Fruit fly (Drosophila melanogaster) whole organism, prepupa: ENCODE measurements around the gene CG34298.

ENCODE experiments used
- Blimp-1 ChIP-seq: fragments of 200-800 bp; sonication (Bioruptor generic); optimal IDR thresholded peaks from 3 replicates; lab custom pipeline; 2017; ENCODE audit warnings: missing biosample characterization, missing genetic modification characterization, mild to moderate bottlenecking, moderate library complexity, missing genetic modification reagents
- CG10631 ChIP-seq: fragments of 200-800 bp; sonication (Bioruptor generic); optimal IDR thresholded peaks from 2 replicates; lab custom pipeline; 2016; ENCODE audit warnings: missing biosample characterization, missing genetic modification characterization
- CG10669 ChIP-seq: fragments of 200-800 bp; sonication (Bioruptor generic); optimal IDR thresholded peaks from 3 replicates; lab custom pipeline; 2018; ENCODE audit warnings: missing biosample characterization, mild to moderate bottlenecking, missing genetic modification characterization, moderate library complexity
- CG11762 ChIP-seq: fragments of 200-800 bp; sonication (Bioruptor generic); optimal IDR thresholded peaks from 3 replicates; lab custom pipeline; 2016; ENCODE audit warnings: missing biosample characterization, missing genetic modification characterization; ENCODE audit not compliant: insufficient read depth
- CG15336 ChIP-seq: fragments of 200-800 bp; sonication (Bioruptor generic); IDR thresholded peaks from 2 replicates; pipeline ENCODE4 v1.3.6; 2022; ENCODE audit warnings: missing biosample characterization, missing genetic modification characterization
- CG1621 ChIP-seq: fragments of 200-800 bp; sonication (Bioruptor generic); optimal IDR thresholded peaks from 3 replicates; lab custom pipeline; 2018; ENCODE audit warnings: missing biosample characterization, mild to moderate bottlenecking, missing genetic modification characterization
- CG16779 ChIP-seq: fragments of 200-800 bp; sonication (Bioruptor generic); optimal IDR thresholded peaks from 3 replicates; lab custom pipeline; 2017; ENCODE audit warnings: missing biosample characterization, mild to moderate bottlenecking, missing genetic modification characterization
- CG3032 ChIP-seq: fragments of 200-800 bp; optimal IDR thresholded peaks from 2 replicates; lab custom pipeline; 2019; ENCODE audit warnings: missing biosample characterization, mild to moderate bottlenecking, missing genetic modification characterization, moderate library complexity
- CG32006 ChIP-seq: fragments of 200-800 bp; sonication (Bioruptor generic); optimal IDR thresholded peaks from 3 replicates; lab custom pipeline; 2017; ENCODE audit warnings: missing biosample characterization, mild to moderate bottlenecking, missing genetic modification characterization
- CG34406 ChIP-seq: fragments of 200-800 bp; sonication (Bioruptor generic); optimal IDR thresholded peaks from 3 replicates; lab custom pipeline; 2016; ENCODE audit warnings: missing biosample characterization, missing genetic modification characterization
- CG3919 ChIP-seq: fragments of 200-800 bp; sonication (Bioruptor generic); optimal IDR thresholded peaks from 3 replicates; lab custom pipeline; 2016; ENCODE audit warnings: missing biosample characterization, missing genetic modification characterization
- CG4318 ChIP-seq: fragments of 200-800 bp; sonication (Bioruptor generic); optimal IDR thresholded peaks from 3 replicates; lab custom pipeline; 2017; ENCODE audit warnings: missing biosample characterization, mild to moderate bottlenecking, missing genetic modification characterization
- CG6163 ChIP-seq: fragments of 200-800 bp; sonication (Bioruptor generic); IDR thresholded peaks from 3 replicates; pipeline ENCODE4 v1.3.6; 2022; ENCODE audit warnings: missing biosample characterization, missing genetic modification characterization
- CG6808 ChIP-seq: fragments of 200-800 bp; sonication (Bioruptor generic); optimal IDR thresholded peaks from 3 replicates; lab custom pipeline; 2017; ENCODE audit warnings: missing biosample characterization, missing genetic modification characterization, mild to moderate bottlenecking, moderate library complexity, missing genetic modification reagents
- CG6854 ChIP-seq: fragments of 200-800 bp; sonication (Bioruptor generic); optimal IDR thresholded peaks from 2 replicates; lab custom pipeline; 2017; ENCODE audit warnings: missing biosample characterization, mild to moderate bottlenecking, missing genetic modification characterization
- CG8119 ChIP-seq: fragments of 200-800 bp; sonication (Bioruptor generic); IDR thresholded peaks from 3 replicates; pipeline ENCODE4 v1.3.6; 2022; ENCODE audit warnings: missing biosample characterization, missing genetic modification characterization
- CG8319 ChIP-seq: fragments of 200-800 bp; sonication (Bioruptor generic); optimal IDR thresholded peaks from 3 replicates; lab custom pipeline; 2016; ENCODE audit warnings: missing biosample characterization, missing genetic modification characterization
- CG8632 ChIP-seq: fragments of 200-800 bp; sonication (Bioruptor generic); optimal IDR thresholded peaks from 3 replicates; lab custom pipeline; 2016; ENCODE audit warnings: missing biosample characterization, missing genetic modification characterization
- CG9139 ChIP-seq: fragments of 200-800 bp; sonication (Bioruptor generic); optimal IDR thresholded peaks from 3 replicates; lab custom pipeline; 2017; ENCODE audit warnings: missing biosample characterization, mild to moderate bottlenecking, missing genetic modification characterization
- Eip75B ChIP-seq: fragments of 200-800 bp; sonication (Bioruptor generic); optimal IDR thresholded peaks from 3 replicates; lab custom pipeline; 2016; ENCODE audit warnings: missing biosample characterization, missing genetic modification characterization
- Eip78C ChIP-seq: fragments of 200-800 bp; sonication (Bioruptor generic); peaks from one replicate; lab custom pipeline; 2016; ENCODE audit warnings: missing biosample characterization, missing genetic modification characterization
- Eip93F ChIP-seq: fragments of 200-800 bp; sonication (Bioruptor generic); optimal IDR thresholded peaks from 2 replicates; lab custom pipeline; 2016; ENCODE audit warnings: missing biosample characterization, mild to moderate bottlenecking, missing genetic modification characterization
- Ets21C ChIP-seq: fragments of 200-800 bp; sonication (Bioruptor generic); optimal IDR thresholded peaks from 3 replicates; lab custom pipeline; 2016; ENCODE audit warnings: missing biosample characterization, missing genetic modification characterization
- Gug ChIP-seq: fragments of 200-800 bp; sonication (Bioruptor generic); IDR thresholded peaks from 2 replicates; pipeline ENCODE4 v1.3.6; 2022; ENCODE audit warnings: missing biosample characterization, missing genetic modification characterization
- Hr39 ChIP-seq: fragments of 200-800 bp; sonication (Bioruptor generic); optimal IDR thresholded peaks from 2 replicates; lab custom pipeline; 2016; ENCODE audit warnings: missing biosample characterization, missing genetic modification characterization
- Lpt ChIP-seq: fragments of 200-800 bp; sonication (Bioruptor generic); optimal IDR thresholded peaks from 3 replicates; lab custom pipeline; 2016; ENCODE audit warnings: missing biosample characterization, missing genetic modification characterization
- Met ChIP-seq: fragments of 200-800 bp; sonication (Bioruptor generic); optimal IDR thresholded peaks from 3 replicates; lab custom pipeline; 2016; ENCODE audit warnings: missing biosample characterization, missing genetic modification characterization
- OdsH ChIP-seq: fragments of 200-800 bp; sonication (Bioruptor generic); optimal IDR thresholded peaks from 3 replicates; lab custom pipeline; 2016; ENCODE audit warnings: missing biosample characterization, missing genetic modification characterization
- Smox ChIP-seq: fragments of 200-800 bp; sonication (Bioruptor generic); optimal IDR thresholded peaks from 3 replicates; lab custom pipeline; 2016; ENCODE audit warnings: missing biosample characterization, missing genetic modification characterization
- Sox102F ChIP-seq: fragments of 200-800 bp; sonication (Bioruptor generic); optimal IDR thresholded peaks from 2 replicates; lab custom pipeline; 2016; ENCODE audit warnings: missing biosample characterization, mild to moderate bottlenecking, missing genetic modification characterization
- Sox14 ChIP-seq: fragments of 200-800 bp; sonication (Bioruptor generic); optimal IDR thresholded peaks from 3 replicates; lab custom pipeline; 2016; ENCODE audit warnings: missing biosample characterization, missing genetic modification characterization
- Sox15 ChIP-seq: fragments of 200-800 bp; sonication (Bioruptor generic); optimal IDR thresholded peaks from 3 replicates; lab custom pipeline; 2016; ENCODE audit warnings: missing biosample characterization, missing genetic modification characterization
- achi ChIP-seq: fragments of 200-800 bp; sonication (Bioruptor generic); optimal IDR thresholded peaks from 3 replicates; lab custom pipeline; 2016; ENCODE audit warnings: missing biosample characterization, missing genetic modification characterization
- dsx ChIP-seq: fragments of 200-800 bp; optimal IDR thresholded peaks from 3 replicates; lab custom pipeline; 2019; ENCODE audit warnings: missing biosample characterization, mild to moderate bottlenecking, missing genetic modification characterization, moderate library complexity; ENCODE audit not compliant: poor library complexity, severe bottlenecking
- eg ChIP-seq: fragments of 200-800 bp; sonication (Bioruptor generic); IDR thresholded peaks from 3 replicates; pipeline ENCODE4 v1.3.6; 2022; ENCODE audit warnings: missing biosample characterization, missing genetic modification characterization
- esn ChIP-seq: fragments of 200-800 bp; sonication (Bioruptor generic); optimal IDR thresholded peaks from 2 replicates; lab custom pipeline; 2016; ENCODE audit warnings: missing biosample characterization, mild to moderate bottlenecking, missing genetic modification characterization, moderate library complexity
- fd59A ChIP-seq: fragments of 200-800 bp; sonication (Bioruptor generic); optimal IDR thresholded peaks from 2 replicates; lab custom pipeline; 2017; ENCODE audit warnings: missing biosample characterization, mild to moderate bottlenecking, missing genetic modification characterization, missing genetic modification reagents
- fkh ChIP-seq: fragments of 200-800 bp; sonication (Bioruptor generic); optimal IDR thresholded peaks from 3 replicates; lab custom pipeline; 2017; ENCODE audit warnings: missing biosample characterization, mild to moderate bottlenecking, missing genetic modification characterization, moderate library complexity
- lz ChIP-seq: fragments of 200-800 bp; sonication (Bioruptor generic); optimal IDR thresholded peaks from 3 replicates; lab custom pipeline; 2016; ENCODE audit warnings: missing biosample characterization, missing genetic modification characterization
- net ChIP-seq: fragments of 200-800 bp; sonication (Bioruptor generic); optimal IDR thresholded peaks from 3 replicates; lab custom pipeline; 2016; ENCODE audit warnings: missing biosample characterization, missing genetic modification characterization
- pdm3 ChIP-seq: fragments of 200-800 bp; sonication (Bioruptor generic); optimal IDR thresholded peaks from 3 replicates; lab custom pipeline; 2016; ENCODE audit warnings: missing biosample characterization, missing genetic modification characterization
- salr ChIP-seq, 2 experiments: fragments of 200-800 bp; sonication (Bioruptor generic); optimal IDR thresholded peaks; 3 replicates each; lab custom pipeline; 2016 to 2018; ENCODE audit warnings: missing biosample characterization in 2 of 2, missing genetic modification characterization in 2 of 2, mild to moderate bottlenecking in 1 of 2
- ss ChIP-seq, 2 experiments: fragments of 200-800 bp; sonication (Bioruptor generic); optimal IDR thresholded peaks; 2 replicates in 1 of 2; 3 replicates in 1 of 2; lab custom pipeline; 2017 to 2018; ENCODE audit warnings: mild to moderate bottlenecking in 2 of 2, missing biosample characterization in 2 of 2, missing genetic modification characterization in 2 of 2, moderate library complexity in 1 of 2
- svp ChIP-seq: fragments of 200-800 bp; sonication (Bioruptor generic); peaks from one replicate; lab custom pipeline; 2016; ENCODE audit warnings: missing biosample characterization, missing genetic modification characterization
- topi ChIP-seq: fragments of 200-800 bp; sonication (Bioruptor generic); optimal IDR thresholded peaks from 3 replicates; lab custom pipeline; 2016; ENCODE audit warnings: missing biosample characterization, missing genetic modification characterization

CG34298 gene

DNA sequence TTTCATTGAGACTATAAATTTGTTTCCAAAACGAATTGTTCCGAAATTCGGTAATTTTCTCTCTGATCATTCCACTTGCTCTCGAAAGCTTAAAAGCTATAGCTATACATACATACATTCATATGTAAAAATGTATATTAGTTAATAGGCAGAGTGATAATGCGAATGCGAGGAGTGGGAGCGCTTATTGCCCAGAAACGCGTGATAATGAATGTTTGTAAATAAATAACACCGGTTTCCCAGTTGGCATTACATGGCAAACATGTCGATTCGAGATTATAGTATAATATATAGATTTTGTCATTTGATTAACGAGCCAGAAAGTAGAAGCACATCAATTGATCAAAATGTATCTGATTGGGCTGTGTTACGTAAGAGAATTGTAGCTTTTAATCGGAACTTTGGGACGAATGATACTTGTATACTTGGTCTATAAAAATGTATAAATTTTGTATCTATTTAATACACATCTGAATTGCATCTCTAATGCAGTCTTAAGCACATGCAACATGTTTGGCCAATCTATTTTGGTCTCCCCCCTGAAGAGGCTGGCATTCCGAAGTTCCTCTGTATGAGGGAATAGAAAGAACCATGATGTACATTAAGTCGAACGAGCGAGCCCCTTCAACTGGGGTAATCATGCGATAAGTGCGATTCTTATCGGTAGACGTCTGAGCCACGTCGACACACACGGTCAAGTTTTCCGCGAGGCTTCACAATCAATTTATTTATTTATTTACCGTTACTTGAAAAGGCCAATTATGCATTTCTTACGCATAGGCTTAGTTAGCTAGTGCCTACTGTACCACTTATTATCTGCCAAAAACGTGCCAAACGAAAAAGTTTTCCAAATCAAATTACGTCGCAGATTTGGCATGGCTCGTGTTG is 13.3 kb downstream of the CG34298 start (continued):
- no peak for TF ChIP-seq CG6808 (GFP tag; lab: Kevin White, UChicago)
- TF ChIP-seq lz (GFP tag; lab: Kevin White, UChicago), result no peak
- peak; percentile 53 for TF ChIP-seq CG32006
- peak; percentile 27 for TF ChIP-seq Sox14 (GFP tag; lab: Kevin White, UChicago)
- peak; percentile 25 for TF ChIP-seq OdsH (GFP tag; lab: Kevin White, UChicago)
- no peak for TF ChIP-seq CG6854 (GFP tag; lab: Kevin White, UChicago)
- TF ChIP-seq CG16779, result no peak
- no peak for TF ChIP-seq Lpt (GFP tag; lab: Kevin White, UChicago)
- TF ChIP-seq CG8119 (GFP tag; lab: Robert Waterston, UW), result peak; percentile 46; the same call in 1 of the 3 replicates
- no peak for TF ChIP-seq Eip75B
- TF ChIP-seq CG4318 (GFP tag; lab: Kevin White, UChicago), result no peak
- TF ChIP-seq salr (GFP tag; optimal IDR thresholded peaks at IDR 0.05; lab: Kevin White, UChicago), result peak in 1 of 2 experiments; percentile 13
- TF ChIP-seq CG15336 (GFP tag; lab: Robert Waterston, UW), result peak; percentile 64
- peak; percentile 32 for TF ChIP-seq achi (GFP tag; lab: Kevin White, UChicago)
- no peak for TF ChIP-seq Blimp-1
- peak; percentile 62 for TF ChIP-seq eg (GFP tag; lab: Robert Waterston, UW)
- TF ChIP-seq fkh, result peak; percentile 70
- no peak for TF ChIP-seq CG1621 (tag; lab: Kevin White, UChicago)
- TF ChIP-seq CG8632, result no peak
- no peak for TF ChIP-seq CG11762 (GFP tag; lab: Kevin White, UChicago)
- no peak for TF ChIP-seq CG10669 (GFP tag; lab: Kevin White, UChicago)
- TF ChIP-seq, all 60 proteins: peak for 17

DNA sequence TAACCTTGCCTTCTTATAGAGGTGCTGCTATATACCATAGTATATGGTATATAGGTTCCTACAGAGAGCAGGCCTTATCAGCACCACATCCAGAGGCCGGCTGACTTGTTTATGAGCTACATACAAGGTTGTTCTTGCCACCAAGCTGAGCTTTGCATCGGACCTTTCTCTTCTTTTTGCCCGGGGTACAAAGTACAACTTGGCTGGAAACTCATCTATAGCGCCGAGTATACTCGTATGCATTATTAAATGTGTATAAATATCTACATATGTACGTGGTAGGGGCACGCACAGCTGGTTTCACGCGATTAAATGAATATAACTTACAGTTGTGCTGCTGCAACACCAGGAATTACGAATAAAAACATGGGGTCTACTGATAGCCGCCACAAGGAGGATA is 14.3 kb downstream of the CG34298 start:
- TF ChIP-seq CG9139 (peak; percentile 93), svp (GFP tag; lab: Kevin White, UChicago) (peak; percentile 77), CG8119 (GFP tag; lab: Robert Waterston, UW) (peak; percentile 47; the same call in 2 of the 3 replicates), Ets21C (GFP tag; lab: Kevin White, UChicago) (no peak), CG34406 (GFP tag; lab: Kevin White, UChicago) (no peak), CG16779 (peak; percentile 75), CG1621 (tag; lab: Kevin White, UChicago) (peak; percentile 49), Eip93F (GFP tag; lab: Kevin White, UChicago) (peak; percentile 2), net (GFP tag; lab: Kevin White, UChicago) (peak; percentile 50), Lpt (GFP tag; lab: Kevin White, UChicago) (peak; percentile 16), CG8632 (no peak), CG6163 (no peak; the same call in 2 of the 3 replicates), CG32006 (no peak), CG6808 (GFP tag; lab: Kevin White, UChicago) (peak; percentile 88), esn (no peak), eg (GFP tag; lab: Robert Waterston, UW) (no peak), Eip78C (GFP tag; lab: Kevin White, UChicago) (peak; percentile 71), CG4318 (GFP tag; lab: Kevin White, UChicago) (no peak), CG10669 (GFP tag; lab: Kevin White, UChicago) (peak; percentile 67), Met (GFP tag; lab: Kevin White, UChicago) (peak; percentile 7), Sox14 (GFP tag; lab: Kevin White, UChicago) (peak; percentile 6), Hr39 (GFP tag; lab: Kevin White, UChicago) (no peak), CG3919 (peak; percentile 59), fd59A (GFP tag; lab: Kevin White, UChicago) (no peak), CG3032 (tag; lab: Kevin White, UChicago) (no peak), CG6854 (GFP tag; lab: Kevin White, UChicago) (peak; percentile 85), dsx (GFP tag; lab: Kevin White, UChicago) (peak; percentile 72), fkh (no peak), CG8319 (GFP tag; lab: Kevin White, UChicago) (peak; percentile 18), pdm3 (no peak), topi (GFP tag; lab: Kevin White, UChicago) (peak; percentile 36), Smox (GFP tag; lab: Kevin White, UChicago) (no peak), Sox15 (GFP tag; lab: Kevin White, UChicago) (no peak), Eip75B (no peak), Gug (GFP tag; lab: Robert Waterston, UW) (no peak), ss (GFP tag; optimal IDR thresholded peaks at IDR 0.05; lab: Kevin White, UChicago) (peak; percentile 88 to 90), CG11762 (GFP tag; lab: Kevin White, UChicago) (no peak), CG15336 (GFP tag; lab: Robert Waterston, UW) (peak; percentile 40; the same call in 1 of the 2 replicates), Sox102F (GFP tag; lab: Kevin White, UChicago) (no peak), CG10631 (GFP tag; lab: Kevin White, UChicago) (no peak)
